Worm (Caenorhabditis elegans): ENCODE results near the gene ZK1010.8.
A peak's percentile ranks its signal among the peaks of the same experiment; 100 is the strongest.

The ZK1010.8 gene

ce11 chrIII:12978473-12979174 is 21.8 kb downstream of the ZK1010.8 start, which contains the start of the genes ubq-2 and frg-1 (continued):
- no peak for TF ChIP-seq bed-2 (GFP tag; IDR thresholded peaks at IDR 0.05)
- peak; percentile 66 for TF ChIP-seq tbp1 (GFP tag; optimal IDR thresholded peaks at IDR 0.05)
- TF ChIP-seq ceh-40 (GFP tag; IDR thresholded peaks at IDR 0.05): no peak
- TF ChIP-seq B0019.2 (GFP tag; conservative IDR thresholded peaks at IDR 0.05): no peak; the same call in none of the 2 replicates
- no peak for TF ChIP-seq sptf-2 (GFP tag; optimal IDR thresholded peaks at IDR 0.05)
- TF ChIP-seq ztf-25 (GFP tag; IDR thresholded peaks at IDR 0.05): no peak
- TF ChIP-seq ztf-6 (GFP tag; IDR thresholded peaks at IDR 0.05): no peak
- TF ChIP-seq dox-1 (GFP tag; IDR thresholded peaks at IDR 0.05): peak; percentile 89
- TF ChIP-seq mcd-1 (GFP tag; IDR thresholded peaks at IDR 0.05): peak; percentile 90
- TF ChIP-seq rec-8 (tag; optimal IDR thresholded peaks at IDR 0.05): peak in 1 of 2 experiments; percentile 15
- no peak for TF ChIP-seq hlh-26 (GFP tag; conservative IDR thresholded peaks at IDR 0.05)
- TF ChIP-seq ceh-91 (GFP tag; IDR thresholded peaks at IDR 0.05): peak; percentile 60
- no peak for TF ChIP-seq cebp-1 (GFP tag; IDR thresholded peaks at IDR 0.05)
- peak; percentile 78 for TF ChIP-seq cebp-1 (tag; optimal IDR thresholded peaks at IDR 0.05)
- TF ChIP-seq madf-8 (GFP tag; conservative IDR thresholded peaks at IDR 0.05): peak; percentile 69
- TF ChIP-seq egl-18 (GFP tag; IDR thresholded peaks at IDR 0.05): no peak
- TF ChIP-seq gei-17 (GFP tag; optimal IDR thresholded peaks at IDR 0.05): peak; percentile 57
- TF ChIP-seq F23B12.7 (tag; optimal IDR thresholded peaks at IDR 0.05; ENCODE audit: insufficient read depth): peak; percentile 60
- TF ChIP-seq F57A8.1 (GFP tag; optimal IDR thresholded peaks at IDR 0.05): no peak
- peak; percentile 80 for TF ChIP-seq rcor-1 (GFP tag; IDR thresholded peaks at IDR 0.05)
- TF ChIP-seq B0261.1 (tag; optimal IDR thresholded peaks at IDR 0.05): no peak
- TF ChIP-seq hmg-1.2 (GFP tag; IDR thresholded peaks at IDR 0.05): peak; percentile 43
- no peak for TF ChIP-seq unc-62 (GFP tag; optimal IDR thresholded peaks at IDR 0.05)
- TF ChIP-seq sdz-38 (tag; optimal IDR thresholded peaks at IDR 0.05): no peak
- TF ChIP-seq ZK185.1 (tag; optimal IDR thresholded peaks at IDR 0.05; ENCODE audit: poor library complexity, severe bottlenecking): no peak
- peak; percentile 67 for TF ChIP-seq ekl-4 (GFP tag; IDR thresholded peaks at IDR 0.05)
- no peak for TF ChIP-seq F57C9.4 (tag; optimal IDR thresholded peaks at IDR 0.05)
- peak; percentile 10 for TF ChIP-seq rpc-1 (optimal IDR thresholded peaks at IDR 0.05)
- no peak for TF ChIP-seq rpc-1 (tag; optimal IDR thresholded peaks at IDR 0.05)
- no peak for TF ChIP-seq atf-7 (tag; optimal IDR thresholded peaks at IDR 0.05)
- TF ChIP-seq pbrm-1 (GFP tag; IDR thresholded peaks at IDR 0.05): peak; percentile 80
- TF ChIP-seq snpc-1.3 (tag; optimal IDR thresholded peaks at IDR 0.05; ENCODE audit: insufficient read depth): peak; percentile 49
- TF ChIP-seq Y53G8AR.9 (GFP tag; conservative IDR thresholded peaks at IDR 0.05): peak; percentile 77
- no peak for TF ChIP-seq ama-1 (optimal IDR thresholded peaks at IDR 0.05)
- TF ChIP-seq ama-1 (GFP tag; optimal IDR thresholded peaks at IDR 0.05): no peak
- TF ChIP-seq hmg-20 (GFP tag; IDR thresholded peaks at IDR 0.05): peak; percentile 46; the same call in 1 of the 2 replicates
- no peak for TF ChIP-seq F10E7.11 (tag; optimal IDR thresholded peaks at IDR 0.05)
- peak; percentile 89 for TF ChIP-seq lin-54 (GFP tag; optimal IDR thresholded peaks at IDR 0.05)
- TF ChIP-seq xnd-1 (tag; optimal IDR thresholded peaks at IDR 0.05): peak; percentile 64
- TF ChIP-seq lin-40 (tag; optimal IDR thresholded peaks at IDR 0.05): peak; percentile 84
- TF ChIP-seq ets-4 (GFP tag; optimal IDR thresholded peaks at IDR 0.05): no peak
- TF ChIP-seq ccch-3 (GFP tag; optimal IDR thresholded peaks at IDR 0.05): no peak
- no peak for TF ChIP-seq F39B2.1 (GFP tag; IDR thresholded peaks at IDR 0.05)
- TF ChIP-seq aptf-3 (GFP tag; IDR thresholded peaks at IDR 0.05): no peak
- no peak for TF ChIP-seq aptf-2 (GFP tag; conservative IDR thresholded peaks at IDR 0.05)
- no peak for TF ChIP-seq lin-26 (GFP tag; IDR thresholded peaks at IDR 0.05)
- no peak for TF ChIP-seq nhr-90 (tag; optimal IDR thresholded peaks at IDR 0.05)
- peak; percentile 51 for TF ChIP-seq him-1 (tag; optimal IDR thresholded peaks at IDR 0.05)
- TF ChIP-seq hsf-1 (GFP tag; IDR thresholded peaks at IDR 0.05): no peak
